Fruit fly (Drosophila melanogaster) whole organism, embryonic: Measurements from ENCODE around the gene CG10194.

Source experiments
- ATbp ChIP-seq: fragments of 200-800 bp; sonication (Bioruptor generic); optimal IDR thresholded peaks from 2 replicates; lab custom pipeline; 2017; ENCODE audit warnings: missing biosample characterization, mild to moderate bottlenecking, missing genetic modification characterization, missing genetic modification reagents
- BEAF-32 ChIP-seq: fragments of 200-800 bp; sonication (Bioruptor generic); optimal IDR thresholded peaks from 3 replicates; lab custom pipeline; 2017; ENCODE audit warnings: missing biosample characterization, missing genetic modification characterization, mild to moderate bottlenecking, moderate library complexity, missing genetic modification reagents
- CG10431 ChIP-seq: fragments of 200-800 bp; sonication (Bioruptor generic); optimal IDR thresholded peaks from 3 replicates; lab custom pipeline; 2018; ENCODE audit warnings: missing biosample characterization, mild to moderate bottlenecking, missing genetic modification characterization
- CG11398 ChIP-seq: fragments of 200-800 bp; sonication (Bioruptor generic); optimal IDR thresholded peaks from 2 replicates; lab custom pipeline; 2016; ENCODE audit warnings: missing biosample characterization, missing genetic modification characterization
- CG13894 ChIP-seq: fragments of 200-800 bp; sonication (Bioruptor generic); optimal IDR thresholded peaks from 3 replicates; lab custom pipeline; 2018; ENCODE audit warnings: missing biosample characterization, mild to moderate bottlenecking, missing genetic modification characterization, moderate library complexity
- CG14860 ChIP-seq: fragments of 200-800 bp; sonication (Bioruptor generic); IDR thresholded peaks from 3 replicates; pipeline ENCODE4 v1.3.6; 2022; ENCODE audit warnings: missing biosample characterization, missing genetic modification characterization; ENCODE audit not compliant: partially characterized antibody
- CG15011 ChIP-seq: fragments of 200-800 bp; sonication (Bioruptor generic); optimal IDR thresholded peaks from 3 replicates; lab custom pipeline; 2018; ENCODE audit warnings: missing biosample characterization, mild to moderate bottlenecking, missing genetic modification characterization
- CG17612 ChIP-seq: fragments of 200-800 bp; sonication (Bioruptor generic); IDR thresholded peaks from 2 replicates; pipeline ENCODE4 v1.3.6; 2022; ENCODE audit warnings: missing biosample characterization, missing genetic modification characterization
- CG2875 ChIP-seq: fragments of 200-800 bp; sonication (Bioruptor generic); optimal IDR thresholded peaks from 2 replicates; lab custom pipeline; 2017; ENCODE audit warnings: missing biosample characterization, mild to moderate bottlenecking, missing genetic modification characterization, missing genetic modification reagents
- CG32767 ChIP-seq: fragments of 200-800 bp; sonication (Bioruptor generic); IDR thresholded peaks from 2 replicates; pipeline ENCODE4 v1.3.6; 2022; ENCODE audit warnings: missing biosample characterization, missing genetic modification characterization
- CG34224 ChIP-seq: fragments of 200-800 bp; sonication (Bioruptor generic); IDR thresholded peaks from 3 replicates; pipeline ENCODE4 v1.3.6; 2022; ENCODE audit warnings: missing biosample characterization, missing genetic modification characterization; ENCODE audit not compliant: partially characterized antibody
- CG43689 ChIP-seq: fragments of 200-800 bp; sonication (Bioruptor generic); IDR thresholded peaks from 2 replicates; pipeline ENCODE4 v1.3.6; 2022; ENCODE audit warnings: missing biosample characterization, missing genetic modification characterization
- CG4424 ChIP-seq: fragments of 200-800 bp; sonication (Bioruptor generic); optimal IDR thresholded peaks from 3 replicates; lab custom pipeline; 2016; ENCODE audit warnings: missing biosample characterization, missing genetic modification characterization
- CG6813 ChIP-seq: fragments of 200-800 bp; sonication (Bioruptor generic); optimal IDR thresholded peaks from 2 replicates; lab custom pipeline; 2017; ENCODE audit warnings: missing biosample characterization, missing genetic modification characterization, mild to moderate bottlenecking, moderate library complexity, missing genetic modification reagents
- CG8290 ChIP-seq, 3 experiments: fragments of 200-800 bp; sonication (Bioruptor generic); optimal IDR thresholded peaks; 2 replicates each; lab custom pipeline; 2016 to 2019; ENCODE audit warnings: missing biosample characterization in 3 of 3, missing genetic modification characterization in 3 of 3, mild to moderate bottlenecking in 2 of 3, moderate library complexity in 1 of 3
- CG8944 ChIP-seq: fragments of 200-800 bp; sonication (Bioruptor generic); optimal IDR thresholded peaks from 3 replicates; lab custom pipeline; 2016; ENCODE audit warnings: missing biosample characterization, missing genetic modification characterization
- CTCF ChIP-seq: fragments of 200-800 bp; sonication (Bioruptor generic); optimal IDR thresholded peaks from 2 replicates; lab custom pipeline; 2017; ENCODE audit warnings: missing biosample characterization, mild to moderate bottlenecking, missing genetic modification characterization, moderate library complexity
- Dip2 ChIP-seq: fragments of 200-800 bp; sonication (Bioruptor generic); IDR thresholded peaks from 2 replicates; pipeline ENCODE4 v1.3.6; 2022; ENCODE audit warnings: missing biosample characterization, missing genetic modification characterization
- Eip74EF ChIP-seq, 2 experiments: fragments of 200-800 bp in 1 of 2; fragments of >200 bp in 1 of 2; sonication (Bioruptor generic) in 1 of 2; optimal IDR thresholded peaks; 2 replicates each; lab custom pipeline; 2017 to 2019; ENCODE audit warnings: missing biosample characterization in 2 of 2, missing genetic modification characterization in 2 of 2, mild to moderate bottlenecking in 1 of 2, moderate library complexity in 1 of 2
- Ets65A ChIP-seq: fragments of 200-800 bp; sonication (Bioruptor generic); peaks from one replicate; lab custom pipeline; 2016; ENCODE audit warnings: missing biosample characterization, missing genetic modification characterization
- Ets97D ChIP-seq: fragments of 200-800 bp; sonication (Bioruptor generic); optimal IDR thresholded peaks from 3 replicates; lab custom pipeline; 2016; ENCODE audit warnings: missing biosample characterization, missing genetic modification characterization
- Hr3 ChIP-seq: fragments of 200-800 bp; sonication (Bioruptor generic); optimal IDR thresholded peaks from 3 replicates; lab custom pipeline; 2016; ENCODE audit warnings: missing biosample characterization, missing genetic modification characterization
- MBD-R2 ChIP-seq: fragments of 200-800 bp; sonication (Bioruptor generic); IDR thresholded peaks from 2 replicates; pipeline ENCODE4 v1.3.6; 2022; ENCODE audit warnings: missing biosample characterization, missing genetic modification characterization
- NFAT ChIP-seq: fragments of 200-800 bp; sonication (Bioruptor generic); IDR thresholded peaks from 2 replicates; pipeline ENCODE4 v1.3.6; 2022; ENCODE audit warnings: missing biosample characterization, missing genetic modification characterization
- NK7.1 ChIP-seq: fragments of 200-800 bp; sonication (Bioruptor generic); optimal IDR thresholded peaks from 3 replicates; lab custom pipeline; 2016; ENCODE audit warnings: missing biosample characterization, missing genetic modification characterization
- Oli ChIP-seq: fragments of 200-800 bp; sonication (Bioruptor generic); optimal IDR thresholded peaks from 2 replicates; lab custom pipeline; 2018; ENCODE audit warnings: missing biosample characterization, mild to moderate bottlenecking, missing genetic modification characterization, moderate library complexity
- Poxn ChIP-seq: fragments of 200-800 bp; sonication (Bioruptor generic); IDR thresholded peaks from 2 replicates; pipeline ENCODE4 v1.3.6; 2022; ENCODE audit warnings: missing biosample characterization, missing genetic modification characterization
- Sox102F ChIP-seq: fragments of 200-800 bp; sonication (Bioruptor generic); optimal IDR thresholded peaks from 2 replicates; lab custom pipeline; 2018; ENCODE audit warnings: missing biosample characterization, mild to moderate bottlenecking, missing genetic modification characterization, moderate library complexity
- Stat92E ChIP-seq, 3 experiments: fragments of >200 bp in 2 of 3; fragments of 200-800 bp in 1 of 3; sonication (Bioruptor generic) in 1 of 3; optimal IDR thresholded peaks; 2 replicates each; lab custom pipeline; 2017 to 2019; ENCODE audit warnings: missing biosample characterization in 3 of 3, missing genetic modification characterization in 3 of 3, mild to moderate bottlenecking in 1 of 3, moderate library complexity in 1 of 3
- Trl ChIP-seq, 3 experiments: fragments of >200 bp in 2 of 3; fragments of 200-800 bp in 1 of 3; sonication (Bioruptor generic) in 1 of 3; optimal IDR thresholded peaks; 2 replicates in 1 of 3; 3 replicates in 2 of 3; lab custom pipeline; 2016 to 2017; ENCODE audit warnings: missing biosample characterization in 1 of 3, missing genetic modification characterization in 1 of 3
- YL-1 ChIP-seq: fragments of 200-800 bp; sonication (Bioruptor generic); optimal IDR thresholded peaks from 3 replicates; lab custom pipeline; 2017; ENCODE audit warnings: missing biosample characterization, mild to moderate bottlenecking, missing genetic modification characterization
- aop ChIP-seq: fragments of 200-800 bp; sonication (Bioruptor generic); IDR thresholded peaks from 2 replicates; pipeline ENCODE4 v1.3.6; 2022; ENCODE audit warnings: missing biosample characterization, missing genetic modification characterization
- ato ChIP-seq: fragments of 200-800 bp; sonication (Bioruptor generic); IDR thresholded peaks from 2 replicates; pipeline ENCODE4 v1.3.6; 2022; ENCODE audit warnings: missing biosample characterization, missing genetic modification characterization; ENCODE audit not compliant: partially characterized antibody
- cwo ChIP-seq: fragments of 200-800 bp; sonication (Bioruptor generic); optimal IDR thresholded peaks from 3 replicates; lab custom pipeline; 2017; ENCODE audit warnings: missing biosample characterization, missing genetic modification characterization, mild to moderate bottlenecking, moderate library complexity, missing genetic modification reagents
- dm ChIP-seq: fragments of 200-800 bp; sonication (Bioruptor generic); optimal IDR thresholded peaks from 3 replicates; lab custom pipeline; 2016; ENCODE audit warnings: missing biosample characterization, missing genetic modification characterization
- ems ChIP-seq: fragments of 200-800 bp; sonication (Bioruptor generic); optimal IDR thresholded peaks from 3 replicates; lab custom pipeline; 2016; ENCODE audit warnings: missing biosample characterization, missing genetic modification characterization
- ewg ChIP-seq: fragments of 200-800 bp; sonication (Bioruptor generic); optimal IDR thresholded peaks from 3 replicates; lab custom pipeline; 2017; ENCODE audit warnings: mild to moderate bottlenecking, missing biosample characterization, missing genetic modification reagents, missing genetic modification characterization
- fd102C ChIP-seq: fragments of 200-800 bp; sonication (Bioruptor generic); optimal IDR thresholded peaks from 2 replicates; lab custom pipeline; 2018; ENCODE audit warnings: missing biosample characterization, mild to moderate bottlenecking, missing genetic modification characterization, moderate library complexity
- fd96Cb ChIP-seq: fragments of 200-800 bp; sonication (Bioruptor generic); optimal IDR thresholded peaks from 2 replicates; lab custom pipeline; 2018; ENCODE audit warnings: missing biosample characterization, mild to moderate bottlenecking, missing genetic modification characterization, moderate library complexity
- ftz-f1 ChIP-seq: fragments of 200-800 bp; sonication (Bioruptor generic); optimal IDR thresholded peaks from 2 replicates; lab custom pipeline; 2016; ENCODE audit warnings: missing biosample characterization, missing genetic modification characterization
- gcm2 ChIP-seq: fragments of 200-800 bp; sonication (Bioruptor generic); optimal IDR thresholded peaks from 2 replicates; lab custom pipeline; 2016; ENCODE audit warnings: missing biosample characterization, missing genetic modification characterization
- hbn ChIP-seq: fragments of 200-800 bp; sonication (Bioruptor generic); IDR thresholded peaks from 2 replicates; pipeline ENCODE4 v1.3.6; 2022; ENCODE audit warnings: missing biosample characterization, missing genetic modification characterization; ENCODE audit not compliant: partially characterized antibody
- nerfin-1 ChIP-seq: fragments of 200-800 bp; sonication (Bioruptor generic); optimal IDR thresholded peaks from 3 replicates; lab custom pipeline; 2019; ENCODE audit warnings: missing biosample characterization, mild to moderate bottlenecking, missing genetic modification characterization, moderate library complexity
- org-1 ChIP-seq: fragments of 200-800 bp; sonication (Bioruptor generic); optimal IDR thresholded peaks from 2 replicates; lab custom pipeline; 2017; ENCODE audit warnings: missing biosample characterization, missing genetic modification characterization
- pho ChIP-seq: fragments of 200-800 bp; sonication (Bioruptor generic); optimal IDR thresholded peaks from 2 replicates; lab custom pipeline; 2016; ENCODE audit warnings: missing biosample characterization, missing genetic modification characterization
- sisA ChIP-seq: fragments of 200-800 bp; sonication (Bioruptor generic); IDR thresholded peaks from 2 replicates; pipeline ENCODE4 v1.3.6; 2022; ENCODE audit warnings: missing biosample characterization, missing genetic modification characterization
- slbo ChIP-seq: fragments of 200-800 bp; sonication (Bioruptor generic); IDR thresholded peaks from 2 replicates; pipeline ENCODE4 v1.3.6; 2022; ENCODE audit warnings: missing biosample characterization, missing genetic modification characterization
- sna ChIP-seq: fragments of 200-800 bp; sonication (Bioruptor generic); IDR thresholded peaks from 2 replicates; pipeline ENCODE4 v1.3.6; 2022; ENCODE audit warnings: missing biosample characterization, missing genetic modification characterization; ENCODE audit not compliant: partially characterized antibody
- tin ChIP-seq: fragments of 200-800 bp; sonication (Bioruptor generic); optimal IDR thresholded peaks from 3 replicates; lab custom pipeline; 2016; ENCODE audit warnings: missing biosample characterization, missing genetic modification characterization

The CG10194 gene

dm6 chr2L:19444734-19445140 is 45.2 kb downstream of the CG10194 start, which contains the start of gene Hs2st (continued):
- peak; percentile 61 for TF ChIP-seq CG6813 (GFP tag; lab: Kevin White, UChicago)
- TF ChIP-seq dm (GFP tag; lab: Kevin White, UChicago), result peak; percentile 89
- no peak for TF ChIP-seq hbn (GFP tag; lab: Robert Waterston, UW)
- TF ChIP-seq NK7.1, result peak; percentile 83
- peak; percentile 80 for TF ChIP-seq aop
- peak; percentile 82 for TF ChIP-seq ewg
- peak; percentile 87 for TF ChIP-seq YL-1
- peak; percentile 91 for TF ChIP-seq Poxn (GFP tag; lab: Robert Waterston, UW)
- TF ChIP-seq Oli (tag; lab: Kevin White, UChicago), result peak; percentile 85
- TF ChIP-seq Sox102F (GFP tag; lab: Kevin White, UChicago), result peak; percentile 89
- peak; percentile 93 for TF ChIP-seq NFAT (GFP tag; lab: Robert Waterston, UW)
- TF ChIP-seq CG17612 (GFP tag; lab: Robert Waterston, UW), result peak; percentile 78
- TF ChIP-seq ato (GFP tag; lab: Robert Waterston, UW), result no peak; the same call in 1 of the 2 replicates
- peak in 1 of 2 experiments; percentile 1 for TF ChIP-seq Trl (optimal IDR thresholded peaks at IDR 0.05; lab: Kevin White, UChicago)
- peak; percentile 96 for TF ChIP-seq Trl (GFP tag; optimal IDR thresholded peaks at IDR 0.05; lab: Kevin White, UChicago)
- TF ChIP-seq CG8944 (GFP tag; lab: Kevin White, UChicago), result peak; percentile 95
- TF ChIP-seq MBD-R2 (GFP tag; lab: Robert Waterston, UW), result peak; percentile 98
- TF ChIP-seq CG32767, result peak; percentile 83
- peak; percentile 68 for TF ChIP-seq BEAF-32 (GFP tag; lab: Kevin White, UChicago)
- TF ChIP-seq ftz-f1 (GFP tag; lab: Kevin White, UChicago), result peak; percentile 88
- TF ChIP-seq gcm2 (GFP tag; lab: Kevin White, UChicago), result peak; percentile 84
- peak; percentile 95 for TF ChIP-seq tin (GFP tag; lab: Kevin White, UChicago)
- TF ChIP-seq CG43689 (GFP tag; lab: Robert Waterston, UW), result peak; percentile 67
- TF ChIP-seq CG4424 (GFP tag; lab: Kevin White, UChicago), result peak; percentile 93
- TF ChIP-seq CTCF (GFP tag; lab: Kevin White, UChicago), result peak; percentile 28
- TF ChIP-seq Dip2 (GFP tag; lab: Robert Waterston, UW), result peak; percentile 39; the same call in 1 of the 2 replicates
- no peak for TF ChIP-seq Eip74EF (GFP tag; optimal IDR thresholded peaks at IDR 0.05; lab: Kevin White, UChicago)
- peak; percentile 96 for TF ChIP-seq pho (GFP tag; lab: Kevin White, UChicago)
- peak; percentile 27 for TF ChIP-seq fd102C (GFP tag; lab: Kevin White, UChicago)
- TF ChIP-seq CG11398 (GFP tag; lab: Kevin White, UChicago), result peak; percentile 84
- TF ChIP-seq nerfin-1 (tag; lab: Kevin White, UChicago), result peak; percentile 98
- TF ChIP-seq cwo (GFP tag; lab: Kevin White, UChicago), result peak; percentile 75
- peak; percentile 81 for TF ChIP-seq CG2875 (GFP tag; lab: Kevin White, UChicago)
- TF ChIP-seq CG13894 (tag; lab: Kevin White, UChicago), result peak; percentile 90
- peak; percentile 97 for TF ChIP-seq Hr3 (GFP tag; lab: Kevin White, UChicago)
- TF ChIP-seq Ets97D, result peak; percentile 89
- TF ChIP-seq sisA (GFP tag; lab: Robert Waterston, UW), result peak; percentile 96
- peak; percentile 94 for TF ChIP-seq CG8290 (GFP tag; optimal IDR thresholded peaks at IDR 0.05; lab: Kevin White, UChicago)
- peak; percentile 83 to 95 for TF ChIP-seq CG8290 (tag; optimal IDR thresholded peaks at IDR 0.05; lab: Kevin White, UChicago)
- TF ChIP-seq ems (GFP tag; lab: Kevin White, UChicago), result peak; percentile 95
- peak; percentile 79 for TF ChIP-seq org-1
- peak; percentile 73 for TF ChIP-seq CG10431 (GFP tag; lab: Kevin White, UChicago)
- TF ChIP-seq sna (GFP tag; lab: Robert Waterston, UW), result no peak; the same call in 1 of the 2 replicates
- TF ChIP-seq slbo, result peak; percentile 98
- TF ChIP-seq Stat92E (GFP tag; optimal IDR thresholded peaks at IDR 0.05; lab: Kevin White, UChicago), result peak in 1 of 3 experiments; percentile 59
- peak; percentile 78 for TF ChIP-seq ATbp (GFP tag; lab: Kevin White, UChicago)
- TF ChIP-seq CG15011, result peak; percentile 80
- peak; percentile 100 for TF ChIP-seq Ets65A
- TF ChIP-seq fd96Cb, result peak; percentile 86
- no peak for TF ChIP-seq CG14860 (GFP tag; lab: Robert Waterston, UW)
- TF ChIP-seq CG34224 (GFP tag; lab: Robert Waterston, UW), result no peak
